Fruit fly (Drosophila melanogaster): Measurements from ENCODE around the gene mbo.
A peak's percentile ranks its signal among the peaks of the same experiment; 100 is the strongest.

mbo gene

dm6 chr3R:12722392-12722914 lies 43.6 kb upstream of the mbo start, which contains the start of gene Men (continued):
- no peak for TF ChIP-seq mld (GFP tag; IDR thresholded peaks at IDR 0.05; ENCODE audit: partially characterized antibody)
- peak; percentile 80 for TF ChIP-seq dysf (GFP tag; IDR thresholded peaks at IDR 0.05)
- no peak for TF ChIP-seq CG31388 (GFP tag; optimal IDR thresholded peaks at IDR 0.05)
- TF ChIP-seq Mes4 (GFP tag; optimal IDR thresholded peaks at IDR 0.05): no peak
- TF ChIP-seq sna (GFP tag; IDR thresholded peaks at IDR 0.05; ENCODE audit: partially characterized antibody): no peak
- TF ChIP-seq ab (GFP tag; optimal IDR thresholded peaks at IDR 0.05): no peak
- TF ChIP-seq eve (GFP tag; optimal IDR thresholded peaks at IDR 0.05): peak in 1 of 2 experiments; percentile 32
- no peak for TF ChIP-seq sc (optimal IDR thresholded peaks at IDR 0.05)
- peak; percentile 41 for TF ChIP-seq sc (GFP tag; optimal IDR thresholded peaks at IDR 0.05)
- peak; percentile 60 for TF ChIP-seq ATbp (GFP tag; optimal IDR thresholded peaks at IDR 0.05)
- no peak for TF ChIP-seq btn (GFP tag; optimal IDR thresholded peaks at IDR 0.05)
- no peak for TF ChIP-seq inv (GFP tag; IDR thresholded peaks at IDR 0.05; ENCODE audit: partially characterized antibody)
- TF ChIP-seq CG30403 (GFP tag; optimal IDR thresholded peaks at IDR 0.05): peak; percentile 61
- TF ChIP-seq CG1603 (tag; optimal IDR thresholded peaks at IDR 0.05): no peak
- TF ChIP-seq Eip74EF (GFP tag; optimal IDR thresholded peaks at IDR 0.05): peak in 1 of 2 experiments; percentile 59
- no peak for TF ChIP-seq zf30C (GFP tag; optimal IDR thresholded peaks at IDR 0.05)
- no peak for TF ChIP-seq CG4328 (GFP tag; optimal IDR thresholded peaks at IDR 0.05)
- no peak for TF ChIP-seq p53 (GFP tag; optimal IDR thresholded peaks at IDR 0.05)
- TF ChIP-seq CG7839 (tag; optimal IDR thresholded peaks at IDR 0.05): peak; percentile 82
- TF ChIP-seq fd64A (GFP tag; optimal IDR thresholded peaks at IDR 0.05): no peak
- no peak for TF ChIP-seq CG34376 (GFP tag; optimal IDR thresholded peaks at IDR 0.05)
- TF ChIP-seq slou (GFP tag; optimal IDR thresholded peaks at IDR 0.05): no peak
- TF ChIP-seq CG13894 (tag; optimal IDR thresholded peaks at IDR 0.05): peak; percentile 27
- no peak for TF ChIP-seq CG4707 (GFP tag; optimal IDR thresholded peaks at IDR 0.05)
- no peak for TF ChIP-seq usp (GFP tag; optimal IDR thresholded peaks at IDR 0.05)
- no peak for TF ChIP-seq C15 (GFP tag; IDR thresholded peaks at IDR 0.05)
- no peak for TF ChIP-seq sima (GFP tag; optimal IDR thresholded peaks at IDR 0.05)
- 0 out of 2 replicates have a peak, but pooled peaks have one; percentile 16 for TF ChIP-seq gsb (GFP tag; IDR thresholded peaks at IDR 0.05)
- TF ChIP-seq CG5953 (GFP tag; IDR thresholded peaks at IDR 0.05): no peak
- TF ChIP-seq danr (GFP tag; IDR thresholded peaks at IDR 0.05): no peak
- TF ChIP-seq MBD-R2 (GFP tag; IDR thresholded peaks at IDR 0.05): no peak
- no peak for TF ChIP-seq slp2 (GFP tag; optimal IDR thresholded peaks at IDR 0.05)
- no peak for TF ChIP-seq CG8359 (GFP tag; optimal IDR thresholded peaks at IDR 0.05; ENCODE audit: borderline replicate concordance)
- no peak for TF ChIP-seq Bgb (GFP tag; IDR thresholded peaks at IDR 0.05; ENCODE audit: partially characterized antibody)
- TF ChIP-seq pita (GFP tag; optimal IDR thresholded peaks at IDR 0.05): no peak
- no peak for TF ChIP-seq CG13123 (GFP tag; optimal IDR thresholded peaks at IDR 0.05)
- no peak for TF ChIP-seq CG6791 (GFP tag; IDR thresholded peaks at IDR 0.05; ENCODE audit: partially characterized antibody)
- peak; percentile 28; the same call in 1 of the 3 replicates for TF ChIP-seq Aef1 (GFP tag; IDR thresholded peaks at IDR 0.05)
- TF ChIP-seq slbo (GFP tag; IDR thresholded peaks at IDR 0.05): peak; percentile 63
- TF ChIP-seq CG14860 (GFP tag; IDR thresholded peaks at IDR 0.05; ENCODE audit: partially characterized antibody): no peak
- TF ChIP-seq lbe (GFP tag; optimal IDR thresholded peaks at IDR 0.05): no peak
- TF ChIP-seq CG3726 (GFP tag; IDR thresholded peaks at IDR 0.05): 0 out of 3 replicates have a peak, but pooled peaks have one; percentile 24
- 0 out of 2 replicates have a peak, but pooled peaks have one; percentile 37 for TF ChIP-seq CG4730 (GFP tag; IDR thresholded peaks at IDR 0.05)
- TF ChIP-seq knrl (GFP tag; IDR thresholded peaks at IDR 0.05; ENCODE audit: partially characterized antibody): no peak
- TF ChIP-seq CG13296 (GFP tag; optimal IDR thresholded peaks at IDR 0.05): peak; percentile 74
- peak; percentile 61 for TF ChIP-seq Blimp-1 (GFP tag; optimal IDR thresholded peaks at IDR 0.05)
- peak; percentile 7 for TF ChIP-seq CG12071 (GFP tag; optimal IDR thresholded peaks at IDR 0.05)
- no peak for TF ChIP-seq pzg (GFP tag; optimal IDR thresholded peaks at IDR 0.05)
- TF ChIP-seq salm (tag; optimal IDR thresholded peaks at IDR 0.05): peak; percentile 49
- TF ChIP-seq gt (GFP tag; IDR thresholded peaks at IDR 0.05): no peak
